Fruit fly (Drosophila melanogaster): ENCODE data around the gene CG32199.

Gene CG32199

DNA sequence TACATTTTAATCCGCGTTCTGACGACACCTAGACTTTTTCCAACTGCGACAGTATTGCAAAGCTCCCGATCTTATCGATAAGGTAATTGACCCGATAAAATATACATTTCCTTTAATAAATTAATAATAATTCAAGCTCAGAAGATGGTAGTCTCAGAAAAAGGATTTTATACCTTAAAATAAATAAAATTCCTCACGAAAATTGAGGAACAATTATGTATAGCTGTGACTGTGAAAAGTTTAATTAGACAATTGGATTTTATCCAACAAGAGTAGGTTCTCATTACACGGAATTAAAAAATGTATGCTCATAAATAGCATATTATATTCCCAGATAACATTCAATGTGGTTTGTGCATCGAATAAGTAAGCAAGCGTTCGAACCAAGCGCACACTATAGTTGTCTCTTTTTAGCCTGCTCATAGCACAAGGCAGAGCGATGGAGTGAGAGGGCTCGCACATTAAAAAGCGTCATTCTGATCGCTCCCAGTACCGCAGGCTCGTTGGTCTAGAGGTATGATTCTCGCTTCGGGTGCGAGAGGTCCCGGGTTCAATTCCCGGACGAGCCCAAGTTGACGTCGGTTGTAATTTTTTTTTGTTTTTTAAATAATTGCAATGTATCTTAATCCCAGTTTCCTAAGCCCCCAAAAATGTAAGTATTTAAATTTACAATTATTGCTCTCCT is 6.3 kb downstream of the CG32199 start, which contains the start of the genes CG13380 and CG4174 (continued):
- TF ChIP-seq Dp (GFP tag; optimal IDR thresholded peaks at IDR 0.05) (peak; percentile 5), aop (GFP tag; IDR thresholded peaks at IDR 0.05) (peak; percentile 46; the same call in 1 of the 2 replicates), CG14860 (GFP tag; IDR thresholded peaks at IDR 0.05; ENCODE audit: partially characterized antibody) (peak; percentile 92), CG16779 (GFP tag; IDR thresholded peaks at IDR 0.05) (0 out of 2 replicates have a peak, but pooled peaks have one; percentile 32), trem (tag; optimal IDR thresholded peaks at IDR 0.05) (peak; percentile 33), CG17912 (GFP tag; optimal IDR thresholded peaks at IDR 0.05) (no peak), MBD-R2 (GFP tag; IDR thresholded peaks at IDR 0.05) (no peak), CG33213 (GFP tag; optimal IDR thresholded peaks at IDR 0.05) (peak; percentile 44), CTCF (GFP tag; optimal IDR thresholded peaks at IDR 0.05) (peak; percentile 75), zfh2 (GFP tag; optimal IDR thresholded peaks at IDR 0.05) (no peak), Meics (GFP tag; optimal IDR thresholded peaks at IDR 0.05) (no peak), Elba2 (GFP tag; optimal IDR thresholded peaks at IDR 0.05) (peak; percentile 96)

DNA sequence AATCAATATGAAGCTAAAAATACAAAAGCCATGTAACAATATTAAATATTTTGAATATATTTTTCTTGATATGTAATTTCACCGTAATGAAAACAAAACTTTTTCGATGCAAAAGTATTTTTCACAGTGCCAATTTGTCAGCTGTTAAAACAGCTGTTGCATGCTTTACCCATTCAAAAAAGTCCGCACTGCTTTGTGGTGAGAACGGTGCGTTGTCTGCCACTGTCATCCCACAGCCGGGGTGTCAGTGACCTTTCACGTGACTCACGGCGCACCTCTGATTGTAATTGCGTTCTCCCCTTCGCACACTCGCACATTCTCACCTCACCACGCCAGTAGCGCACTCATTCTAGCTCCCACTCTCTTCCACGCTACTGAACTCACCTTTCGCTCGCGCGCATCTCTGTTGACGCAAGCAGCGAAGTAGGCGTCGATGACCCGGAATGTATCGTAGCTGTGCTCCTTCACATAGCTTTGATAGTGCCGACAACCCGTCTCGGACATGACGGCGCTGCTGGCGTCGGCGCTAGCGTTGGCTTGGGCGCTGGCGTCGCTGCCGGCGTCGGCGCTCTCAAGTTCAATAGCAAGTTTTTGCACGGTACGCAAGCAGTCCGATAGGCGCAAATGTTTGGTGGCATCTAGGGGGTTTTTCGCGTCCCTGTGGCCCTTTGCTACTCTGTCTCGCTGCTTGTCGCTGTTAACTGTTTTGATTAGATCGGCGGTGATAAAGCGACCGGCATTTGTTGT is 9.5 kb downstream of the CG32199 start:
- TF ChIP-seq slp2 (GFP tag; optimal IDR thresholded peaks at IDR 0.05) (peak; percentile 13), CG1647 (GFP tag; optimal IDR thresholded peaks at IDR 0.05) (no peak), fd3F (GFP tag; optimal IDR thresholded peaks at IDR 0.05) (no peak), CG10366 (GFP tag; IDR thresholded peaks at IDR 0.05) (peak; percentile 48), CG15011 (GFP tag; optimal IDR thresholded peaks at IDR 0.05) (no peak), maf-S (GFP tag; optimal IDR thresholded peaks at IDR 0.05) (peak; percentile 48), CG17385 (GFP tag; optimal IDR thresholded peaks at IDR 0.05) (peak; percentile 28), wdn (GFP tag; IDR thresholded peaks at IDR 0.05) (peak; percentile 62), CG6854 (GFP tag; optimal IDR thresholded peaks at IDR 0.05) (peak; percentile 20), aop (GFP tag; IDR thresholded peaks at IDR 0.05) (0 out of 2 replicates have a peak, but pooled peaks have one; percentile 29), MBD-R2 (GFP tag; IDR thresholded peaks at IDR 0.05) (peak; percentile 30; the same call in 1 of the 2 replicates), Ada2b (GFP tag; IDR thresholded peaks at IDR 0.05) (peak; percentile 40; the same call in 1 of the 2 replicates), Dref (GFP tag; IDR thresholded peaks at IDR 0.05) (0 out of 2 replicates have a peak, but pooled peaks have one; percentile 16), CG11247 (GFP tag; IDR thresholded peaks at IDR 0.05) (0 out of 2 replicates have a peak, but pooled peaks have one; percentile 37), CG17328 (GFP tag; IDR thresholded peaks at IDR 0.05) (peak; percentile 50; the same call in 1 of the 2 replicates), Rfx (GFP tag; IDR thresholded peaks at IDR 0.05) (peak; percentile 70), CG17829 (tag; optimal IDR thresholded peaks at IDR 0.05) (peak; percentile 48), hkb (optimal IDR thresholded peaks at IDR 0.05) (no peak), hkb (GFP tag; IDR thresholded peaks at IDR 0.05) (0 out of 2 replicates have a peak, but pooled peaks have one; percentile 18), HLH54F (GFP tag; optimal IDR thresholded peaks at IDR 0.05) (peak; percentile 57), cwo (GFP tag; optimal IDR thresholded peaks at IDR 0.05) (peak; percentile 55), CG10431 (GFP tag; optimal IDR thresholded peaks at IDR 0.05) (no peak), pho (GFP tag; optimal IDR thresholded peaks at IDR 0.05) (peak; percentile 54), nmo (GFP tag; optimal IDR thresholded peaks at IDR 0.05) (peak; percentile 42), NK7.1 (GFP tag; optimal IDR thresholded peaks at IDR 0.05) (peak; percentile 35), CG18599 (GFP tag; optimal IDR thresholded peaks at IDR 0.05) (peak; percentile 64), CG2116 (GFP tag; optimal IDR thresholded peaks at IDR 0.05) (no peak), bigmax (GFP tag; optimal IDR thresholded peaks at IDR 0.05) (no peak), ftz-f1 (GFP tag; optimal IDR thresholded peaks at IDR 0.05) (peak; percentile 17), nom (GFP tag; optimal IDR thresholded peaks at IDR 0.05) (peak; percentile 36), Hand (GFP tag; optimal IDR thresholded peaks at IDR 0.05) (no peak), esg (GFP tag; conservative IDR thresholded peaks at IDR 0.05) (peak; percentile 33; the same call in 1 of the 2 replicates), Xbp1 (GFP tag; optimal IDR thresholded peaks at IDR 0.05) (peak; percentile 50), chif (GFP tag; optimal IDR thresholded peaks at IDR 0.05) (peak in 1 of 2 experiments; percentile 15), Sox100B (GFP tag; optimal IDR thresholded peaks at IDR 0.05) (peak; percentile 39), CG17802 (tag; optimal IDR thresholded peaks at IDR 0.05) (peak; percentile 14), dmrt11E (tag; optimal IDR thresholded peaks at IDR 0.05) (peak; percentile 56)

All from whole organism, embryonic.